Worm (Caenorhabditis elegans) whole organism, mixed stage, embryonic: ENCODE results near the gene F29A7.4.

Experiments used
- M03D4.4 ChIP-seq: sonication (generic microtip); optimal IDR thresholded peaks from 2 replicates; lab custom pipeline; 2017; ENCODE audit warnings: mild to moderate bottlenecking, missing genetic modification characterization, missing compliant biosample characterization
- bed-3 ChIP-seq: fragments of 200-800 bp; sonication (Bioruptor generic); optimal IDR thresholded peaks from 3 replicates; lab custom pipeline; 2018; ENCODE audit warnings: mild to moderate bottlenecking, missing genetic modification characterization, moderate library complexity, missing compliant biosample characterization
- blmp-1 ChIP-seq: fragments of 150-350 bp; optimal IDR thresholded peaks from 2 replicates; lab custom pipeline; 2014; ENCODE audit warnings: missing biosample characterization, missing genetic modification characterization
- ceh-39 ChIP-seq: fragments of 150-350 bp; optimal IDR thresholded peaks from 2 replicates; lab custom pipeline; 2014; ENCODE audit warnings: missing biosample characterization, missing genetic modification characterization
- ceh-43 ChIP-seq: fragments of 200-800 bp; sonication (Bioruptor generic); optimal IDR thresholded peaks from 2 replicates; lab custom pipeline; 2018; ENCODE audit warnings: mild to moderate bottlenecking, missing genetic modification characterization, moderate library complexity, missing compliant biosample characterization
- ceh-83 ChIP-seq: fragments of 200-800 bp; sonication (Bioruptor generic); optimal IDR thresholded peaks from 2 replicates; lab custom pipeline; 2018; ENCODE audit warnings: mild to moderate bottlenecking, missing genetic modification characterization, missing compliant biosample characterization
- ces-1 ChIP-seq: fragments of 150-350 bp; optimal IDR thresholded peaks from 2 replicates; lab custom pipeline; 2014; ENCODE audit warnings: missing biosample characterization, missing genetic modification reagents, missing genetic modification characterization
- cnd-1 ChIP-seq: fragments of 200-800 bp; sonication (Bioruptor generic); optimal IDR thresholded peaks from 2 replicates; lab custom pipeline; 2018; ENCODE audit warnings: mild to moderate bottlenecking, missing genetic modification characterization, missing compliant biosample characterization
- drap-1 ChIP-seq: fragments of 200-800 bp; sonication (Bioruptor generic); optimal IDR thresholded peaks from 3 replicates; lab custom pipeline; 2018; ENCODE audit warnings: mild to moderate bottlenecking, missing genetic modification characterization, missing compliant biosample characterization
- elt-1 ChIP-seq: sonication (generic microtip); optimal IDR thresholded peaks from 2 replicates; lab custom pipeline; 2017; ENCODE audit warnings: missing genetic modification characterization, mild to moderate bottlenecking, missing compliant biosample characterization, antibody characterized with exemption, moderate library complexity, borderline replicate concordance; ENCODE audit not compliant: insufficient read depth
- elt-3 ChIP-seq: fragments of 150-350 bp; optimal IDR thresholded peaks from 2 replicates; lab custom pipeline; 2014; ENCODE audit warnings: missing biosample characterization, missing genetic modification characterization
- flh-1 ChIP-seq: fragments of 200-800 bp; sonication (Bioruptor generic); optimal IDR thresholded peaks from 2 replicates; lab custom pipeline; 2018; ENCODE audit warnings: mild to moderate bottlenecking, missing genetic modification characterization, moderate library complexity, missing compliant biosample characterization
- hlh-1 ChIP-seq: fragments of 150-350 bp; optimal IDR thresholded peaks from 2 replicates; lab custom pipeline; 2014; ENCODE audit warnings: missing biosample characterization, missing genetic modification reagents, missing genetic modification characterization
- lsy-2 ChIP-seq: fragments of 150-350 bp; optimal IDR thresholded peaks from 2 replicates; lab custom pipeline; 2014; ENCODE audit warnings: missing biosample characterization, missing genetic modification characterization
- mab-5 ChIP-seq: fragments of 150-350 bp; optimal IDR thresholded peaks from 2 replicates; lab custom pipeline; 2014; ENCODE audit warnings: missing biosample characterization, missing genetic modification characterization
- mep-1 ChIP-seq: fragments of 150-350 bp; optimal IDR thresholded peaks from 2 replicates; lab custom pipeline; 2017; ENCODE audit warnings: missing biosample characterization, missing genetic modification reagents, missing genetic modification characterization, inconsistent platforms
- mls-2 ChIP-seq: sonication (generic microtip); optimal IDR thresholded peaks from 2 replicates; lab custom pipeline; 2016; ENCODE audit warnings: mild to moderate bottlenecking, missing genetic modification characterization, moderate library complexity, missing compliant biosample characterization
- nhr-12 ChIP-seq: fragments of 150-350 bp; optimal IDR thresholded peaks from 2 replicates; lab custom pipeline; 2014; ENCODE audit warnings: missing biosample characterization, missing genetic modification characterization
- nhr-2 ChIP-seq: fragments of 150-350 bp; optimal IDR thresholded peaks from 2 replicates; lab custom pipeline; 2014; ENCODE audit warnings: missing biosample characterization, missing genetic modification characterization
- nhr-237 ChIP-seq: fragments of 150-350 bp; optimal IDR thresholded peaks from 2 replicates; lab custom pipeline; 2014; ENCODE audit warnings: missing biosample characterization, missing genetic modification characterization
- nhr-28 ChIP-seq: fragments of 150-350 bp; optimal IDR thresholded peaks from 2 replicates; lab custom pipeline; 2014; ENCODE audit warnings: missing biosample characterization, missing genetic modification characterization
- nhr-76 ChIP-seq: sonication (generic microtip); optimal IDR thresholded peaks from 2 replicates; lab custom pipeline; 2017; ENCODE audit warnings: missing biosample characterization, missing genetic modification characterization
- pha-4 ChIP-seq: fragments of 150-350 bp; optimal IDR thresholded peaks from 2 replicates; lab custom pipeline; 2018; ENCODE audit warnings: missing biosample characterization, missing genetic modification reagents, missing genetic modification characterization
- sem-2 ChIP-seq: fragments of 200-800 bp; sonication (Bioruptor generic); optimal IDR thresholded peaks from 2 replicates; lab custom pipeline; 2018; ENCODE audit warnings: mild to moderate bottlenecking, missing genetic modification characterization, missing compliant biosample characterization
- snpc-4 ChIP-seq: fragments of 150-350 bp; optimal IDR thresholded peaks from 2 replicates; lab custom pipeline; 2014; ENCODE audit warnings: missing biosample characterization, missing genetic modification characterization
- tbx-8 ChIP-seq: fragments of 200-800 bp; sonication (Bioruptor generic); optimal IDR thresholded peaks from 2 replicates; lab custom pipeline; 2018; ENCODE audit warnings: mild to moderate bottlenecking, missing genetic modification characterization, moderate library complexity, missing compliant biosample characterization
- unc-120 ChIP-seq: sonication (generic microtip); optimal IDR thresholded peaks from 2 replicates; lab custom pipeline; 2017; ENCODE audit warnings: missing genetic modification characterization, missing compliant biosample characterization; ENCODE audit not compliant: poor library complexity, severe bottlenecking
- unc-39 ChIP-seq: fragments of 150-350 bp; optimal IDR thresholded peaks from 2 replicates; lab custom pipeline; 2014; ENCODE audit warnings: missing biosample characterization, missing genetic modification characterization
- unc-62 ChIP-seq: fragments of 150-350 bp; optimal IDR thresholded peaks from 2 replicates; lab custom pipeline; 2014; ENCODE audit warnings: missing biosample characterization, missing genetic modification reagents, missing genetic modification characterization
- zip-8 ChIP-seq: fragments of 150-350 bp; optimal IDR thresholded peaks from 2 replicates; lab custom pipeline; 2014; ENCODE audit warnings: missing biosample characterization, missing genetic modification characterization
- ztf-11 ChIP-seq: fragments of 150-350 bp; optimal IDR thresholded peaks from 2 replicates; lab custom pipeline; 2014; ENCODE audit warnings: missing biosample characterization, missing genetic modification characterization

Gene F29A7.4

ce11 chrII:2752999-2753398 lies 3.2 kb downstream of the F29A7.4 start, which contains the start of gene F29A7.3:
Gene F29A7.3, plus strand, starts transcription at chrII:2753299.
- TF ChIP-seq ces-1 (GFP tag; lab: Kevin White, UChicago), result no peak
- no peak for TF ChIP-seq M03D4.4 (tag; lab: Kevin White, UChicago)
- no peak for TF ChIP-seq cnd-1 (tag; lab: Kevin White, UChicago)
- no peak for TF ChIP-seq flh-1 (GFP tag; lab: Kevin White, UChicago)
- TF ChIP-seq bed-3 (GFP tag; lab: Kevin White, UChicago), result no peak
- no peak for TF ChIP-seq nhr-2 (tag; lab: Kevin White, UChicago)
- no peak for TF ChIP-seq hlh-1 (tag; lab: Kevin White, UChicago)
- TF ChIP-seq, all 35 proteins: peak for 0

DNA sequence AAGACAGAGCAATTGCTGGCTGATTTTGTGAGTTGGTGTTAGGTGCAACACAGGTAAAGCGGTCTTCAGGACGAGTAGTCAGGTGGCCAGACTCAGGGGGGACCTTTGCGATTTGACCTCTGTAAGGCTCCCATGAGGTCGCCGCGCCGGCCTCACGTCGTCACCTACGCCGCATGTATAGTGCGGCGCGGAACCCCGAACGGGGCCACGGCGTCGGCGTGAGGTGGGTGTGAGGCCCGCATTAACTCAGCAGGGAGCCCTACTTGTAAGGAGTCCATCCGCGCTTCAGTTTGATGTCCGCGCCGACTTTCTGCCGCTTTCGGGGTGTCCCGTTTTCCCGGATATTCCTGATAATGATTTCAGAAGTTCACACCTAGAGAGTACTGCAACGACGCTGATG lies 4.8 kb downstream of the F29A7.4 start:
- TF ChIP-seq ztf-11 (tag; lab: Kevin White, UChicago), result no peak
- no peak for TF ChIP-seq ceh-39 (tag; lab: Kevin White, UChicago)
- TF ChIP-seq mls-2 (tag; lab: Kevin White, UChicago), result no peak

ce11 chrII:2756351-2756750 lies 6.6 kb downstream of the F29A7.4 start:
- no peak for TF ChIP-seq unc-62
- TF ChIP-seq elt-1, result no peak
- no peak for TF ChIP-seq mls-2 (tag; lab: Kevin White, UChicago)
- no peak for TF ChIP-seq lsy-2 (tag; lab: Kevin White, UChicago)
- TF ChIP-seq tbx-8 (GFP tag; lab: Kevin White, UChicago), result no peak
- TF ChIP-seq cnd-1 (tag; lab: Kevin White, UChicago), result no peak
- no peak for TF ChIP-seq nhr-28 (tag; lab: Kevin White, UChicago)
- no peak for TF ChIP-seq nhr-237 (tag; lab: Kevin White, UChicago)
- no peak for TF ChIP-seq zip-8 (tag; lab: Kevin White, UChicago)
- TF ChIP-seq unc-120 (tag; lab: Kevin White, UChicago), result no peak
- TF ChIP-seq unc-39 (tag; lab: Kevin White, UChicago), result no peak
- no peak for TF ChIP-seq mab-5 (tag; lab: Kevin White, UChicago)
- no peak for TF ChIP-seq nhr-76
- no peak for TF ChIP-seq M03D4.4 (tag; lab: Kevin White, UChicago)
- TF ChIP-seq sem-2, result no peak

DNA sequence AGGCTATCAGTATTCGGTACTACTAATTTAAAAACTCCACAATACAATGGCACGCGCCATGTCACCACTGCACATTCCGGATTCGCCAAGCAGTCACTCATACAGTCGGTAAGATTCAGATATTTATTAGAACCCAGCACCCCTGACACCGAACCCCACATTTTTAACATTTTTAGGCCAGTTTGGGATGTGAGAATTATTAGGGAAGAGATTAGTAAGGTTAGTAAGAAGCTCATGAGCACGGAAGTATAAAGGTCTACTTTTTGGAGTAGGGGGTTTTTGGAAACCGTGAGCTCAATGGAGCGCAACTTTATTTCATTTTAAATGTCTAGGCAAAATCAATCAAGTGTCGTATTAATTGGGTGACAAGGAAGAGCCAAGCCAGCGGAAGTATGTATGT lies 8.2 kb downstream of the F29A7.4 start, which contains the start of gene F29A7.8:
Gene F29A7.8, minus strand, starts transcription at position 101 of the 400 bp plus-strand sequence.
- TF ChIP-seq zip-8 (tag; lab: Kevin White, UChicago), result no peak
- no peak for TF ChIP-seq ceh-39 (tag; lab: Kevin White, UChicago)
- TF ChIP-seq unc-62, result no peak
- no peak for TF ChIP-seq unc-39 (tag; lab: Kevin White, UChicago)
- TF ChIP-seq mab-5 (tag; lab: Kevin White, UChicago), result no peak
- no peak for TF ChIP-seq mep-1 (tag; lab: Kevin White, UChicago)
- no peak for TF ChIP-seq M03D4.4 (tag; lab: Kevin White, UChicago)
- TF ChIP-seq ces-1 (GFP tag; lab: Kevin White, UChicago), result no peak
- no peak for TF ChIP-seq nhr-237 (tag; lab: Kevin White, UChicago)

ce11 chrII:2758476-2758875 lies 8.7 kb downstream of the F29A7.4 start, which contains the start of gene fbxb-107:
Gene fbxb-107, plus strand, starts transcription at chrII:2758772.
- TF ChIP-seq ztf-11 (tag; lab: Kevin White, UChicago), result no peak
- no peak for TF ChIP-seq ceh-83 (GFP tag; lab: Kevin White, UChicago)
- no peak for TF ChIP-seq nhr-12
- TF ChIP-seq mep-1 (tag; lab: Kevin White, UChicago), result no peak
- no peak for TF ChIP-seq drap-1 (GFP tag; lab: Kevin White, UChicago)
- peak; percentile 99 for TF ChIP-seq ceh-39 (tag; lab: Kevin White, UChicago)
- TF ChIP-seq nhr-237 (tag; lab: Kevin White, UChicago), result no peak

DNA sequence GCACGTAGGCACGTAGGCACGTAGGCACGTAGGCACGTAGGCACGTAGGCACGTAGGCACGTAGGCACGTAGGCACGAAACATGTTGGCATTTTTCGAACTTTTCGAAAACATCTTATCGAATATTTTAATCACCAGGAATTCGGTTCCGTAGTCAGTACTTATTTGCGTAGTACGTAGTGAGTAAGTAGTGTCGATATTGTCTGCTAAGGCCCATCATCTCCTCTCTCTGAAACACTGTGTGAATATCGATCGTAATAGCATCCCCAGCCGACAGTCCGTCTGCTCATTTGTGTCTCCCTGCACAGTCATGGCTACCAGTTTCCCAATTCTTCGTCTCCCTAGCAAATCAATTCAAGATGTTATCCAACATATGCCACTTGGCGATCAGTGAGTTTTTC lies 12.3 kb downstream of the F29A7.4 start, which contains the start of gene fbxb-106:
Gene fbxb-106, plus strand, starts transcription at position 301 of the 400 bp plus-strand sequence.
- TF ChIP-seq mls-2 (tag; lab: Kevin White, UChicago), result no peak
- no peak for TF ChIP-seq nhr-237 (tag; lab: Kevin White, UChicago)
- no peak for TF ChIP-seq drap-1 (GFP tag; lab: Kevin White, UChicago)
- TF ChIP-seq ceh-83 (GFP tag; lab: Kevin White, UChicago), result no peak
- TF ChIP-seq ceh-43 (GFP tag; lab: Kevin White, UChicago), result no peak
- TF ChIP-seq unc-39 (tag; lab: Kevin White, UChicago), result no peak
- TF ChIP-seq unc-120 (tag; lab: Kevin White, UChicago), result no peak
- no peak for TF ChIP-seq elt-3 (tag; lab: Kevin White, UChicago)
- no peak for TF ChIP-seq mab-5 (tag; lab: Kevin White, UChicago)
- no peak for TF ChIP-seq flh-1 (GFP tag; lab: Kevin White, UChicago)
- TF ChIP-seq blmp-1 (tag; lab: Kevin White, UChicago), result no peak
- TF ChIP-seq snpc-4 (tag; lab: Kevin White, UChicago), result no peak
- TF ChIP-seq unc-62, result no peak
- no peak for TF ChIP-seq cnd-1 (tag; lab: Kevin White, UChicago)
- no peak for TF ChIP-seq ztf-11 (tag; lab: Kevin White, UChicago)
- TF ChIP-seq nhr-2 (tag; lab: Kevin White, UChicago), result no peak
- TF ChIP-seq bed-3 (GFP tag; lab: Kevin White, UChicago), result no peak
- no peak for TF ChIP-seq pha-4 (tag; lab: Kevin White, UChicago)
- TF ChIP-seq mep-1 (tag; lab: Kevin White, UChicago), result no peak
- no peak for TF ChIP-seq tbx-8 (GFP tag; lab: Kevin White, UChicago)
